Worm (Caenorhabditis elegans): ENCODE data around the gene Y75B8A.39.

The Y75B8A.39 gene

DNA sequence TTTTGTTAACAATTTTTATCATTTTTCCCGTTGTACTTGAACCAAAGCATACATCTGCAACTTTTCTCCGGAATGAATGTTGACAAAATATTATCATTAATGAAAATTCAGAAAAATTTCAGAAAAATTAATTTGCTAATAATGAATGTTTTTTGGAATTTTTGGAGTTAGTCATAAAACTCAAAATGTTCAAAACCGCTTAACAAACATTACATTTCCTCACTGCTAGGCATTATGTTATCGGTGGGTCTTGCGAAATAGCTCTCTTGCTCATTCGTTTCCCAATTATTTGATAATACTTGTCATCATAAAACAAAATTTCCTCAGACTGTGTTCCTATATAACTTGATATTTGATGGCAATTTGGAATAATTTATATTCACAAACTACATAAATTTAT, at the start of gene Y75B8A.39:
Gene Y75B8A.39, plus strand, starts transcription at position 301 of the 400 bp plus-strand sequence.
- no peak for TF ChIP-seq ceh-36 (tag; optimal IDR thresholded peaks at IDR 0.05)
- TF ChIP-seq ceh-13 (GFP tag; optimal IDR thresholded peaks at IDR 0.05), result no peak
- no peak for TF ChIP-seq B0310.2 (tag; optimal IDR thresholded peaks at IDR 0.05)
- no peak for TF ChIP-seq hnd-1 (tag; optimal IDR thresholded peaks at IDR 0.05)
- no peak for TF ChIP-seq scrt-1 (GFP tag; IDR thresholded peaks at IDR 0.05)
- TF ChIP-seq F13C5.2 (tag; optimal IDR thresholded peaks at IDR 0.05), result no peak
- TF ChIP-seq sea-1 (GFP tag; conservative IDR thresholded peaks at IDR 0.05), result no peak
- no peak for TF ChIP-seq ets-7 (tag; optimal IDR thresholded peaks at IDR 0.05)

ce11 chrIII:12269807-12270206, 43.2 kb upstream of the Y75B8A.39 start:
- TF ChIP-seq aly-1 (tag; optimal IDR thresholded peaks at IDR 0.05) (no peak), ama-1 (optimal IDR thresholded peaks at IDR 0.05) (no peak), pes-1 (GFP tag; IDR thresholded peaks at IDR 0.05) (no peak), B0310.2 (tag; optimal IDR thresholded peaks at IDR 0.05) (no peak), flt-1 (GFP tag; IDR thresholded peaks at IDR 0.05) (no peak)

- TF ChIP-seq ceh-36 (tag; optimal IDR thresholded peaks at IDR 0.05) (no peak), tbx-37 (GFP tag; conservative IDR thresholded peaks at IDR 0.05) (no peak), ets-7 (tag; optimal IDR thresholded peaks at IDR 0.05) (no peak), flt-1 (GFP tag; IDR thresholded peaks at IDR 0.05) (no peak), ceh-13 (GFP tag; optimal IDR thresholded peaks at IDR 0.05) (no peak), aly-1 (tag; optimal IDR thresholded peaks at IDR 0.05) (no peak), pes-1 (GFP tag; IDR thresholded peaks at IDR 0.05) (no peak), hnd-1 (tag; optimal IDR thresholded peaks at IDR 0.05) (no peak), tra-4 (tag; optimal IDR thresholded peaks at IDR 0.05) (no peak), F13C5.2 (tag; optimal IDR thresholded peaks at IDR 0.05) (no peak), B0310.2 (tag; optimal IDR thresholded peaks at IDR 0.05) (no peak), scrt-1 (GFP tag; IDR thresholded peaks at IDR 0.05) (no peak), sea-1 (GFP tag; conservative IDR thresholded peaks at IDR 0.05) (no peak), hmbx-1 (tag; optimal IDR thresholded peaks at IDR 0.05) (no peak), tbx-11 (GFP tag; IDR thresholded peaks at IDR 0.05) (no peak), hmg-4 (GFP tag; optimal IDR thresholded peaks at IDR 0.05) (no peak), ama-1 (optimal IDR thresholded peaks at IDR 0.05) (no peak)
Observed at ce11 chrIII:12270391-12270790, 42.6 kb upstream of the Y75B8A.39 start.

ce11 chrIII:12273598-12274090, 39.3 kb upstream of the Y75B8A.39 start, which contains the start of the genes Y75B8A.24 and Y75B8A.25:
Gene Y75B8A.24 (minus strand): TSS chrIII:12273752.
Gene Y75B8A.25 (plus strand): TSS chrIII:12274040.
- TF ChIP-seq B0310.2 (tag; optimal IDR thresholded peaks at IDR 0.05) (no peak), tbx-37 (GFP tag; conservative IDR thresholded peaks at IDR 0.05) (peak; percentile 45; the same call in 1 of the 2 replicates)

ce11 chrIII:12278766-12279165, 34.2 kb upstream of the Y75B8A.39 start:
- no peak for TF ChIP-seq hnd-1 (tag; optimal IDR thresholded peaks at IDR 0.05)

DNA sequence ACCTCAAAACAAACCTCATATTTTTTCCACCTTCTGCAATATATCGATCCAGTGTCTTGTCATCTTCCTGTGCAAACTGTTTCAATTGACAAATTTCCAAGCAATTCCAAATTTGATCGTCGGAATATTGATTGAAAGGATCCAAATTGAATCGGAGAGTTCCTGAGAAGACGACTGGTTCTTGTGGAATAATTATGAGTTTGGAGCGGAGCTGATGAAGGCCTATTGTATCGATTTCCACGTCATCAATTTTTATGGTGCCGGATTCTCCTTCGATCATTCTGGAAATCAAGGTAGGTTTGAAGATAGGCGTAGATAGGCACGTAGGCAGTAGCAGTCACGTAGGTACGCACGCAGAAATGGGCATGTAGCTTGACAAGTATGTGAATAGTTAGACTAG, 28.8 kb upstream of the Y75B8A.39 start:
- no peak for TF ChIP-seq flt-1 (GFP tag; IDR thresholded peaks at IDR 0.05)

DNA sequence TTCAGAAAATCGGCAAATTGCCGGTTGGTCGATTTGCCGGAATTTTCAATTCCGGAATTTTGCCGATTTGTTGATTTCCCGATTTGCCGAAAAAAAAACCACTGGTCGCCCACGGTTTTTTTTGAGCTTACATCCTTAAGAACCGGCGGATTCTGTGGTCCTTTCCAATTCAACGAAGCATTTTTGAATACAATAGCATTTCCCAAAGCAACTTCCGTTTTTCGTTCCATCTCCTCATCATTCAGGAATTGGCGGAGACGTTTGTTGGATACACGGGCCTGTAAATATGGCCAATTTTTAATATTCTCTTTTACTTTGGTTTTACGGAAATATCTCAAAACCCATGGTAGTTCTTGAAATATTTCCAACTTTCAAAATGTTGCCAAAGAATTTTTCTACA, 20.5 kb upstream of the Y75B8A.39 start:
- no peak for TF ChIP-seq F13C5.2 (tag; optimal IDR thresholded peaks at IDR 0.05)
- no peak for TF ChIP-seq B0310.2 (tag; optimal IDR thresholded peaks at IDR 0.05)
- no peak for TF ChIP-seq flt-1 (GFP tag; IDR thresholded peaks at IDR 0.05)
- TF ChIP-seq ets-7 (tag; optimal IDR thresholded peaks at IDR 0.05), result no peak
- TF ChIP-seq sea-1 (GFP tag; conservative IDR thresholded peaks at IDR 0.05), result no peak
- TF ChIP-seq hmbx-1 (tag; optimal IDR thresholded peaks at IDR 0.05), result no peak
- no peak for TF ChIP-seq scrt-1 (GFP tag; IDR thresholded peaks at IDR 0.05)
- TF ChIP-seq tbx-11 (GFP tag; IDR thresholded peaks at IDR 0.05), result no peak
- TF ChIP-seq tbx-37 (GFP tag; conservative IDR thresholded peaks at IDR 0.05), result no peak
- TF ChIP-seq aly-1 (tag; optimal IDR thresholded peaks at IDR 0.05), result no peak
- TF ChIP-seq tra-4 (tag; optimal IDR thresholded peaks at IDR 0.05), result no peak
- no peak for TF ChIP-seq ceh-13 (GFP tag; optimal IDR thresholded peaks at IDR 0.05)
- TF ChIP-seq ceh-36 (tag; optimal IDR thresholded peaks at IDR 0.05), result no peak

DNA sequence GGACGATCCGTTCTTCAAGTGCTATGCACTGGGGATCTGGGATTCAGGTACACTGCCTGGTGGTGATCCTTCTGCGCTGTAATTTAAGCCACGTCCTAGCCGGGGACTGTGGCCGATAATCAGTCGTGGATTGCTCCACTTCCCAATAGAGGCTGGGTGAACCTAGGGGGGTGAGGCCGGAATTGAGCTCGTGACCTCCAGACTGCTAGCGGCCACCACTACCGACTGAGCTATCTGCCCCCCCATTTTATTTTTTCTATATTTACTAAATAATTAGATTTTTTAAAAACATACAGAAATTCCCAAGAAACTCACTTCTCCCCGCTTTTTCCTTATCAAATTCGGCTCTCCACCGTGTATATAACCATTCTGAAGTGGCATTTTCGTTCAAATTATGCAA, 15.7 kb upstream of the Y75B8A.39 start:
- no peak for TF ChIP-seq sea-1 (GFP tag; conservative IDR thresholded peaks at IDR 0.05)
- TF ChIP-seq ceh-13 (GFP tag; optimal IDR thresholded peaks at IDR 0.05), result no peak
- TF ChIP-seq ama-1 (optimal IDR thresholded peaks at IDR 0.05), result no peak
- no peak for TF ChIP-seq F13C5.2 (tag; optimal IDR thresholded peaks at IDR 0.05)
- no peak for TF ChIP-seq aly-1 (tag; optimal IDR thresholded peaks at IDR 0.05)
- no peak for TF ChIP-seq pes-1 (GFP tag; IDR thresholded peaks at IDR 0.05)
- no peak for TF ChIP-seq B0310.2 (tag; optimal IDR thresholded peaks at IDR 0.05)
- no peak for TF ChIP-seq hmbx-1 (tag; optimal IDR thresholded peaks at IDR 0.05)
- no peak for TF ChIP-seq scrt-1 (GFP tag; IDR thresholded peaks at IDR 0.05)
- TF ChIP-seq hnd-1 (tag; optimal IDR thresholded peaks at IDR 0.05), result no peak
- no peak for TF ChIP-seq tra-4 (tag; optimal IDR thresholded peaks at IDR 0.05)
- TF ChIP-seq ets-7 (tag; optimal IDR thresholded peaks at IDR 0.05), result no peak
- no peak for TF ChIP-seq tbx-37 (GFP tag; conservative IDR thresholded peaks at IDR 0.05)
- TF ChIP-seq hmg-4 (GFP tag; optimal IDR thresholded peaks at IDR 0.05), result no peak

- TF ChIP-seq sea-1 (GFP tag; conservative IDR thresholded peaks at IDR 0.05), result no peak
- no peak for TF ChIP-seq ceh-36 (tag; optimal IDR thresholded peaks at IDR 0.05)
- TF ChIP-seq hnd-1 (tag; optimal IDR thresholded peaks at IDR 0.05), result no peak
- no peak for TF ChIP-seq ama-1 (optimal IDR thresholded peaks at IDR 0.05)
- no peak for TF ChIP-seq hmbx-1 (tag; optimal IDR thresholded peaks at IDR 0.05)
- TF ChIP-seq ets-7 (tag; optimal IDR thresholded peaks at IDR 0.05), result no peak
- no peak for TF ChIP-seq tra-4 (tag; optimal IDR thresholded peaks at IDR 0.05)
- no peak for TF ChIP-seq B0310.2 (tag; optimal IDR thresholded peaks at IDR 0.05)
- no peak for TF ChIP-seq aly-1 (tag; optimal IDR thresholded peaks at IDR 0.05)
- no peak for TF ChIP-seq tbx-11 (GFP tag; IDR thresholded peaks at IDR 0.05)
- TF ChIP-seq ceh-13 (GFP tag; optimal IDR thresholded peaks at IDR 0.05), result no peak
- TF ChIP-seq pes-1 (GFP tag; IDR thresholded peaks at IDR 0.05), result no peak
- TF ChIP-seq flt-1 (GFP tag; IDR thresholded peaks at IDR 0.05), result no peak
- TF ChIP-seq F13C5.2 (tag; optimal IDR thresholded peaks at IDR 0.05), result no peak
- no peak for TF ChIP-seq hmg-4 (GFP tag; optimal IDR thresholded peaks at IDR 0.05)
- no peak for TF ChIP-seq scrt-1 (GFP tag; IDR thresholded peaks at IDR 0.05)
- no peak for TF ChIP-seq tbx-37 (GFP tag; conservative IDR thresholded peaks at IDR 0.05)
Observed at ce11 chrIII:12299259-12299658, 13.7 kb upstream of the Y75B8A.39 start.
